Worm (Caenorhabditis elegans) whole organism, mixed stage, embryonic: ENCODE results near the gene tut-1.
"Not testable (repeated sequence)": the region's sequence is repeated elsewhere in the genome, so short reads cannot be mapped to it uniquely, and the experiment has no call there.

Source experiments
- bed-3 ChIP-seq: fragments of 200-800 bp; sonication (Bioruptor generic); optimal IDR thresholded peaks from 3 replicates; lab custom pipeline; 2018; ENCODE audit warnings: mild to moderate bottlenecking, missing genetic modification characterization, moderate library complexity, missing compliant biosample characterization
- blmp-1 ChIP-seq: fragments of 150-350 bp; optimal IDR thresholded peaks from 2 replicates; lab custom pipeline; 2014; ENCODE audit warnings: missing biosample characterization, missing genetic modification characterization
- ceh-43 ChIP-seq: fragments of 200-800 bp; sonication (Bioruptor generic); optimal IDR thresholded peaks from 2 replicates; lab custom pipeline; 2018; ENCODE audit warnings: mild to moderate bottlenecking, missing genetic modification characterization, moderate library complexity, missing compliant biosample characterization
- ceh-83 ChIP-seq: fragments of 200-800 bp; sonication (Bioruptor generic); optimal IDR thresholded peaks from 2 replicates; lab custom pipeline; 2018; ENCODE audit warnings: mild to moderate bottlenecking, missing genetic modification characterization, missing compliant biosample characterization
- ces-1 ChIP-seq: fragments of 150-350 bp; optimal IDR thresholded peaks from 2 replicates; lab custom pipeline; 2014; ENCODE audit warnings: missing biosample characterization, missing genetic modification reagents, missing genetic modification characterization
- drap-1 ChIP-seq: fragments of 200-800 bp; sonication (Bioruptor generic); optimal IDR thresholded peaks from 3 replicates; lab custom pipeline; 2018; ENCODE audit warnings: mild to moderate bottlenecking, missing genetic modification characterization, missing compliant biosample characterization
- elt-1 ChIP-seq: sonication (generic microtip); optimal IDR thresholded peaks from 2 replicates; lab custom pipeline; 2017; ENCODE audit warnings: missing genetic modification characterization, mild to moderate bottlenecking, missing compliant biosample characterization, antibody characterized with exemption, moderate library complexity, borderline replicate concordance; ENCODE audit not compliant: insufficient read depth
- elt-3 ChIP-seq: fragments of 150-350 bp; optimal IDR thresholded peaks from 2 replicates; lab custom pipeline; 2014; ENCODE audit warnings: missing biosample characterization, missing genetic modification characterization
- flh-1 ChIP-seq: fragments of 200-800 bp; sonication (Bioruptor generic); optimal IDR thresholded peaks from 2 replicates; lab custom pipeline; 2018; ENCODE audit warnings: mild to moderate bottlenecking, missing genetic modification characterization, moderate library complexity, missing compliant biosample characterization
- ham-2 ChIP-seq: fragments of 200-800 bp; sonication (Bioruptor generic); optimal IDR thresholded peaks from 2 replicates; lab custom pipeline; 2018; ENCODE audit warnings: mild to moderate bottlenecking, missing genetic modification characterization, missing compliant biosample characterization
- hlh-1 ChIP-seq: fragments of 150-350 bp; optimal IDR thresholded peaks from 2 replicates; lab custom pipeline; 2014; ENCODE audit warnings: missing biosample characterization, missing genetic modification reagents, missing genetic modification characterization
- lin-13 ChIP-seq: fragments of 150-350 bp; optimal IDR thresholded peaks from 2 replicates; lab custom pipeline; 2014; ENCODE audit warnings: missing biosample characterization, missing genetic modification characterization
- lsy-2 ChIP-seq: fragments of 150-350 bp; optimal IDR thresholded peaks from 2 replicates; lab custom pipeline; 2014; ENCODE audit warnings: missing biosample characterization, missing genetic modification characterization
- mab-5 ChIP-seq: fragments of 150-350 bp; optimal IDR thresholded peaks from 2 replicates; lab custom pipeline; 2014; ENCODE audit warnings: missing biosample characterization, missing genetic modification characterization
- mep-1 ChIP-seq: fragments of 150-350 bp; optimal IDR thresholded peaks from 2 replicates; lab custom pipeline; 2017; ENCODE audit warnings: missing biosample characterization, missing genetic modification reagents, missing genetic modification characterization, inconsistent platforms
- mls-2 ChIP-seq: sonication (generic microtip); optimal IDR thresholded peaks from 2 replicates; lab custom pipeline; 2016; ENCODE audit warnings: mild to moderate bottlenecking, missing genetic modification characterization, moderate library complexity, missing compliant biosample characterization
- nhr-12 ChIP-seq: fragments of 150-350 bp; optimal IDR thresholded peaks from 2 replicates; lab custom pipeline; 2014; ENCODE audit warnings: missing biosample characterization, missing genetic modification characterization
- nhr-2 ChIP-seq: fragments of 150-350 bp; optimal IDR thresholded peaks from 2 replicates; lab custom pipeline; 2014; ENCODE audit warnings: missing biosample characterization, missing genetic modification characterization
- nhr-237 ChIP-seq: fragments of 150-350 bp; optimal IDR thresholded peaks from 2 replicates; lab custom pipeline; 2014; ENCODE audit warnings: missing biosample characterization, missing genetic modification characterization
- nhr-28 ChIP-seq: fragments of 150-350 bp; optimal IDR thresholded peaks from 2 replicates; lab custom pipeline; 2014; ENCODE audit warnings: missing biosample characterization, missing genetic modification characterization
- nhr-76 ChIP-seq: sonication (generic microtip); optimal IDR thresholded peaks from 2 replicates; lab custom pipeline; 2017; ENCODE audit warnings: missing biosample characterization, missing genetic modification characterization
- pha-4 ChIP-seq: fragments of 150-350 bp; optimal IDR thresholded peaks from 2 replicates; lab custom pipeline; 2018; ENCODE audit warnings: missing biosample characterization, missing genetic modification reagents, missing genetic modification characterization
- sem-2 ChIP-seq: fragments of 200-800 bp; sonication (Bioruptor generic); optimal IDR thresholded peaks from 2 replicates; lab custom pipeline; 2018; ENCODE audit warnings: mild to moderate bottlenecking, missing genetic modification characterization, missing compliant biosample characterization
- sptf-1 ChIP-seq: sonication (generic microtip); optimal IDR thresholded peaks from 2 replicates; lab custom pipeline; 2017; ENCODE audit warnings: mild to moderate bottlenecking, missing genetic modification characterization, moderate library complexity, missing compliant biosample characterization
- tbx-8 ChIP-seq: fragments of 200-800 bp; sonication (Bioruptor generic); optimal IDR thresholded peaks from 2 replicates; lab custom pipeline; 2018; ENCODE audit warnings: mild to moderate bottlenecking, missing genetic modification characterization, moderate library complexity, missing compliant biosample characterization
- unc-120 ChIP-seq: sonication (generic microtip); optimal IDR thresholded peaks from 2 replicates; lab custom pipeline; 2017; ENCODE audit warnings: missing genetic modification characterization, missing compliant biosample characterization; ENCODE audit not compliant: poor library complexity, severe bottlenecking
- unc-39 ChIP-seq: fragments of 150-350 bp; optimal IDR thresholded peaks from 2 replicates; lab custom pipeline; 2014; ENCODE audit warnings: missing biosample characterization, missing genetic modification characterization
- unc-62 ChIP-seq: fragments of 150-350 bp; optimal IDR thresholded peaks from 2 replicates; lab custom pipeline; 2014; ENCODE audit warnings: missing biosample characterization, missing genetic modification reagents, missing genetic modification characterization
- zip-8 ChIP-seq: fragments of 150-350 bp; optimal IDR thresholded peaks from 2 replicates; lab custom pipeline; 2014; ENCODE audit warnings: missing biosample characterization, missing genetic modification characterization
- ztf-11 ChIP-seq: fragments of 150-350 bp; optimal IDR thresholded peaks from 2 replicates; lab custom pipeline; 2014; ENCODE audit warnings: missing biosample characterization, missing genetic modification characterization

The tut-1 gene

ce11 chrIV:118786-119185 lies 2.7 kb downstream of the tut-1 start:
- TF ChIP-seq zip-8 (no peak), ham-2 (GFP tag; lab: Kevin White, UChicago) (no peak), unc-62 (GFP tag; lab: Kevin White, UChicago) (no peak), ces-1 (no peak), nhr-76 (tag; lab: Kevin White, UChicago) (no peak), ceh-83 (no peak), mab-5 (tag; lab: Kevin White, UChicago) (no peak)

- TF ChIP-seq mls-2 (tag; lab: Kevin White, UChicago); flh-1 (GFP tag; lab: Kevin White, UChicago); sem-2 (GFP tag; lab: Kevin White, UChicago): not testable (repeated sequence)
- TF ChIP-seq, all 35 proteins: peak for 0; not testable (repeated sequence) for 35
Observed at ce11 chrIV:111377-111776, 10.1 kb downstream of the tut-1 start, which contains the start of gene F29C4.4. Gene F29C4.4, plus strand, starts transcription at chrIV:111677.

DNA sequence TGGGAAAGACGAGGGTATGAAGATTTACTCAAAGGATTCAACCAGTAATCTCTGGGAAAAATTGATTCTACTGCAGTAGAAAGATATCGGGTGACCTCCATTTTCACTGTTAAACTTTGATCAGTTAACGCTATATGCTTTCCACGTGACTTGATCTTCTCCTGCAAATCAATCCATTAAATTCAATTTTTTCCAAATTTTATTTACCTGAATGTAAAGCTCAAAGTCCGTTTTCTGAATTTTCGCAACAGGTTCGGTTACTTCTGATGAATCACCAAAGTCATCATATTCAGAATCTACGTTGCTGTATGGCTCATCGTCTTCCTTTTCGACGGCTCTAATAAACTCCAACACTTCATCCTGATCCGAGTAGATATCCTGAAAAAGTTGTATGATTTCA lies 12.2 kb downstream of the tut-1 start, which contains the start of gene B0545.4:
Gene B0545.4 (minus strand): TSS at position 101 of the 400 bp plus-strand sequence.
- TF ChIP-seq drap-1 (GFP tag; lab: Kevin White, UChicago) (no peak), blmp-1 (tag; lab: Kevin White, UChicago) (no peak), bed-3 (GFP tag; lab: Kevin White, UChicago) (no peak), mep-1 (tag; lab: Kevin White, UChicago) (no peak)

ce11 chrIV:102848-103247 lies 18.7 kb downstream of the tut-1 start:
- no peak for TF ChIP-seq elt-3 (tag; lab: Kevin White, UChicago)
- peak; percentile 18 for TF ChIP-seq nhr-2
- TF ChIP-seq pha-4 = no peak
- TF ChIP-seq nhr-237 (tag; lab: Kevin White, UChicago) = no peak
- TF ChIP-seq nhr-28 = no peak
- no peak for TF ChIP-seq lsy-2
- no peak for TF ChIP-seq flh-1 (GFP tag; lab: Kevin White, UChicago)
- TF ChIP-seq sptf-1 (tag; lab: Kevin White, UChicago) = no peak
- TF ChIP-seq ztf-11 (tag; lab: Kevin White, UChicago) = no peak
- no peak for TF ChIP-seq mls-2 (tag; lab: Kevin White, UChicago)
- TF ChIP-seq mep-1 (tag; lab: Kevin White, UChicago) = no peak
- TF ChIP-seq bed-3 (GFP tag; lab: Kevin White, UChicago) = no peak
- TF ChIP-seq unc-39 (tag; lab: Kevin White, UChicago) = no peak
- peak; percentile 45 for TF ChIP-seq zip-8
- TF ChIP-seq ceh-43 (GFP tag; lab: Kevin White, UChicago) = no peak

- peak; percentile 63 for TF ChIP-seq ces-1
- no peak for TF ChIP-seq unc-62 (GFP tag; lab: Kevin White, UChicago)
- no peak for TF ChIP-seq nhr-237 (tag; lab: Kevin White, UChicago)
Observed at ce11 chrIV:97681-98080, 23.8 kb downstream of the tut-1 start.

- TF ChIP-seq unc-39 (tag; lab: Kevin White, UChicago) (no peak), lin-13 (no peak), pha-4 (no peak), elt-1 (no peak), nhr-12 (tag; lab: Kevin White, UChicago) (no peak), sem-2 (GFP tag; lab: Kevin White, UChicago) (no peak), unc-62 (GFP tag; lab: Kevin White, UChicago) (no peak), ceh-83 (no peak), nhr-2 (no peak), lsy-2 (no peak), ces-1 (no peak), unc-120 (tag; lab: Kevin White, UChicago) (no peak), hlh-1 (no peak), tbx-8 (GFP tag; lab: Kevin White, UChicago) (no peak), nhr-28 (no peak), mls-2 (tag; lab: Kevin White, UChicago) (no peak)
Observed at ce11 chrIV:91680-92079, 29.8 kb downstream of the tut-1 start, which contains the start of gene tpa-1. Gene tpa-1, plus strand, starts transcription at chrIV:91980.
